Worm (Caenorhabditis elegans) whole organism, late embryonic: Measurements from ENCODE around the gene jun-1.

Experiments
- K09A11.1 ChIP-seq: sonication (generic microtip); optimal IDR thresholded peaks from 2 replicates; lab custom pipeline; 2017; ENCODE audit warnings: antibody characterized with exemption, mild to moderate bottlenecking, missing genetic modification characterization, missing compliant biosample characterization; ENCODE audit not compliant: insufficient read depth
- dve-1 ChIP-seq: sonication (generic microtip); optimal IDR thresholded peaks from 2 replicates; lab custom pipeline; 2017; ENCODE audit warnings: antibody characterized with exemption, mild to moderate bottlenecking, missing genetic modification characterization, missing compliant biosample characterization
- eyg-1 ChIP-seq: sonication (generic microtip); optimal IDR thresholded peaks from 2 replicates; lab custom pipeline; 2016; ENCODE audit warnings: missing genotype, missing genetic modification characterization, missing compliant biosample characterization
- fkh-10 ChIP-seq: fragments of 150-350 bp; optimal IDR thresholded peaks from 2 replicates; lab custom pipeline; 2014; ENCODE audit warnings: missing biosample characterization, missing genetic modification reagents, missing genetic modification characterization
- nhr-11 ChIP-seq: fragments of 150-350 bp; optimal IDR thresholded peaks from 2 replicates; lab custom pipeline; 2014; ENCODE audit warnings: missing biosample characterization, missing genetic modification characterization
- tbx-2 ChIP-seq: sonication (generic microtip); optimal IDR thresholded peaks from 2 replicates; lab custom pipeline; 2016; ENCODE audit warnings: missing genetic modification characterization, missing compliant biosample characterization
- ttx-3 ChIP-seq: sonication (generic microtip); optimal IDR thresholded peaks from 2 replicates; lab custom pipeline; 2016; ENCODE audit warnings: missing genetic modification reagents, missing genetic modification characterization, missing compliant biosample characterization

DNA sequence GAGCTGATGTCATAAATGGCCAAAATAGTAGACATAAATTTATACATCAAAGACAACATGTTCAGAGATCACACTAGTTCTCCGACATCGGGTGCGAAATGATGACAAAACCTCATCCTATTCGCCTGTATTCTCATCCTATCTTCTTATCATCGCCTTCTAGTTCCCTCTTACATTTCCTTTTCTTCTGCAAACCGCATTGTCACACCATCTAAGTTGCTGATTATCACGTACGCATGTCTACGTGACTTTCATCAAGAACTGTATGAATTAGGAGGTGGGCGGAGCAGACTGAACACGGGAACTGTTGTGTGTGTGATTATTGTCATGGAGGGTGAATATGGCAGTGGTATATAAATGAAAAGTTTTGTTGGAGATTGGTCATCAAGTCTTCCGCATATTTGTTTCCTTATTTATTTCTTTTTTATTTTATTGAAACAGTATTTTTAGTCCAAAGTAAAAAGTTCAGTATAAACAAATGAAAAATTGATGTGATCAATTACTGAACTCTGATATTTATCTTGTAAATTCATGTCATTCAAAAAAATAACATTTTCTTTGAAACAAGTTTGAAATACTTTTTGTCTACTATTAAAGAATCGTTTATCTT, 47.3 kb downstream of the jun-1 start:
- TF ChIP-seq ttx-3 (tag; lab: Kevin White, UChicago) (no peak), eyg-1 (no peak), tbx-2 (tag; lab: Kevin White, UChicago) (no peak), fkh-10 (GFP tag; lab: Kevin White, UChicago) (no peak), dve-1 (tag; lab: Kevin White, UChicago) (no peak), nhr-11 (no peak), K09A11.1 (tag; lab: Kevin White, UChicago) (no peak)
